Worm (Caenorhabditis elegans): Measurements from ENCODE around the gene C46F11.6.

The C46F11.6 gene

ce11 chrIII:3664224-3664623 is 6.0 kb downstream of the C46F11.6 start, which contains the start of gene C46F11.4:
Gene C46F11.4, minus strand, starts transcription at chrIII:3664304.
- TF ChIP-seq lin-38 (GFP tag; IDR thresholded peaks at IDR 0.05) = peak; percentile 48
- peak; percentile 36; the same call in 1 of the 2 replicates for TF ChIP-seq arid-1 (GFP tag; conservative IDR thresholded peaks at IDR 0.05)
- peak; percentile 62 for TF ChIP-seq duxl-1 (tag; optimal IDR thresholded peaks at IDR 0.05; ENCODE audit: poor library complexity)
- peak; percentile 92 for TF ChIP-seq nhr-28 (tag; optimal IDR thresholded peaks at IDR 0.05)
- peak; percentile 14 for TF ChIP-seq unc-130 (GFP tag; optimal IDR thresholded peaks at IDR 0.05)
- peak; percentile 87 for TF ChIP-seq mes-2 (tag; optimal IDR thresholded peaks at IDR 0.05; ENCODE audit: poor library complexity, severe bottlenecking)
- TF ChIP-seq daf-19 (GFP tag; conservative IDR thresholded peaks at IDR 0.05) = 0 out of 2 replicates have a peak, but pooled peaks have one; percentile 71
- peak; percentile 15 for TF ChIP-seq nhr-6 (tag; optimal IDR thresholded peaks at IDR 0.05)
- TF ChIP-seq hlh-30 (tag; optimal IDR thresholded peaks at IDR 0.05; ENCODE audit: insufficient read depth) = peak; percentile 67
- peak; percentile 50; the same call in 1 of the 2 replicates for TF ChIP-seq hmg-1.1 (GFP tag; IDR thresholded peaks at IDR 0.05)
- peak; percentile 66 for TF ChIP-seq mep-1 (tag; optimal IDR thresholded peaks at IDR 0.05)
- TF ChIP-seq F44E2.7 (GFP tag; IDR thresholded peaks at IDR 0.05) = no peak
- TF ChIP-seq dve-1 (tag; optimal IDR thresholded peaks at IDR 0.05; ENCODE audit: insufficient read depth) = peak; percentile 40
- no peak for TF ChIP-seq lin-29 (GFP tag; IDR thresholded peaks at IDR 0.05)
- TF ChIP-seq lin-1 (GFP tag; IDR thresholded peaks at IDR 0.05) = no peak
- peak; percentile 5 to 67 for TF ChIP-seq lsy-2 (tag; optimal IDR thresholded peaks at IDR 0.05)
- TF ChIP-seq mxl-2 (GFP tag; conservative IDR thresholded peaks at IDR 0.05) = no peak
- peak; percentile 45 for TF ChIP-seq lin-13 (GFP tag; optimal IDR thresholded peaks at IDR 0.05)
- TF ChIP-seq rbr-2 (tag; optimal IDR thresholded peaks at IDR 0.05) = no peak
- TF ChIP-seq hif-1 (tag; optimal IDR thresholded peaks at IDR 0.05) = no peak
- peak; percentile 43 for TF ChIP-seq dpl-1 (GFP tag; optimal IDR thresholded peaks at IDR 0.05)
- peak; percentile 49 for TF ChIP-seq aha-1 (tag)

ce11 chrIII:3657479-3657878 is 12.8 kb downstream of the C46F11.6 start, which contains the start of gene C46F11.5:
Gene C46F11.5, minus strand, starts transcription at chrIII:3657606.
- TF ChIP-seq ceh-32 (tag; optimal IDR thresholded peaks at IDR 0.05; ENCODE audit: poor library complexity) (no peak), sdz-12 (GFP tag; optimal IDR thresholded peaks at IDR 0.05) (no peak), daf-12 (tag; optimal IDR thresholded peaks at IDR 0.05) (no peak), nhr-42 (GFP tag; IDR thresholded peaks at IDR 0.05) (no peak), lir-3 (tag; optimal IDR thresholded peaks at IDR 0.05) (no peak), Y105C5A.15 (GFP tag; IDR thresholded peaks at IDR 0.05) (no peak), lin-15B (tag; optimal IDR thresholded peaks at IDR 0.05) (no peak), lin-38 (GFP tag; IDR thresholded peaks at IDR 0.05) (no peak), php-3 (GFP tag; IDR thresholded peaks at IDR 0.05) (no peak), hmg-1.1 (GFP tag; IDR thresholded peaks at IDR 0.05) (no peak), nhr-77 (tag; optimal IDR thresholded peaks at IDR 0.05) (no peak), ctbp-1 (GFP tag; IDR thresholded peaks at IDR 0.05) (no peak), ama-1 (optimal IDR thresholded peaks at IDR 0.05) (no peak), nhr-102 (tag; optimal IDR thresholded peaks at IDR 0.05) (no peak), zip-2 (tag; optimal IDR thresholded peaks at IDR 0.05) (no peak), zip-11 (GFP tag; IDR thresholded peaks at IDR 0.05) (no peak), F37D6.2 (tag; optimal IDR thresholded peaks at IDR 0.05) (no peak), zfp-3 (GFP tag; conservative IDR thresholded peaks at IDR 0.05) (no peak), ces-1 (GFP tag; optimal IDR thresholded peaks at IDR 0.05) (no peak), tra-1 (GFP tag; IDR thresholded peaks at IDR 0.05) (no peak)

Measured in whole organism, L4 larva.